Worm (Caenorhabditis elegans): ENCODE data around the gene F44G3.7.

F44G3.7 gene

ce11 chrV:16139529-16139928 lies 2.6 kb upstream of the F44G3.7 start, which contains the start of gene clc-11:
clc-11 (minus strand) TSS chrV:16139629.
- peak; percentile 31 for TF ChIP-seq fos-1 (tag; optimal IDR thresholded peaks at IDR 0.05)
- no peak for TF ChIP-seq sma-9 (GFP tag; optimal IDR thresholded peaks at IDR 0.05)
- TF ChIP-seq sma-9 (tag; optimal IDR thresholded peaks at IDR 0.05), result no peak
- TF ChIP-seq lin-11 (tag; optimal IDR thresholded peaks at IDR 0.05), result no peak
- no peak for TF ChIP-seq snpc-4 (tag; optimal IDR thresholded peaks at IDR 0.05)
- TF ChIP-seq peb-1 (tag; optimal IDR thresholded peaks at IDR 0.05), result no peak

- TF ChIP-seq nhr-10 (tag; optimal IDR thresholded peaks at IDR 0.05), result no peak
- TF ChIP-seq dmd-4 (tag; optimal IDR thresholded peaks at IDR 0.05), result no peak
- no peak for TF ChIP-seq blmp-1 (tag; optimal IDR thresholded peaks at IDR 0.05; ENCODE audit: insufficient read depth)
- TF ChIP-seq sem-4 (tag; optimal IDR thresholded peaks at IDR 0.05), result no peak
- TF ChIP-seq nhr-6 (tag; optimal IDR thresholded peaks at IDR 0.05), result no peak
- TF ChIP-seq nhr-77 (tag; optimal IDR thresholded peaks at IDR 0.05), result no peak
- no peak for TF ChIP-seq sma-9 (GFP tag; optimal IDR thresholded peaks at IDR 0.05)
- TF ChIP-seq sma-9 (tag; optimal IDR thresholded peaks at IDR 0.05), result no peak
- TF ChIP-seq Y55F3AM.14 (GFP tag; optimal IDR thresholded peaks at IDR 0.05), result no peak
- no peak for TF ChIP-seq aly-2 (tag; optimal IDR thresholded peaks at IDR 0.05)
- TF ChIP-seq peb-1 (tag; optimal IDR thresholded peaks at IDR 0.05), result no peak
- TF ChIP-seq nhr-21 (tag; optimal IDR thresholded peaks at IDR 0.05), result no peak
- TF ChIP-seq ceh-16 (tag; optimal IDR thresholded peaks at IDR 0.05), result no peak
- no peak for TF ChIP-seq crh-2 (tag; optimal IDR thresholded peaks at IDR 0.05)
- TF ChIP-seq ZK546.5 (tag; optimal IDR thresholded peaks at IDR 0.05), result no peak
- no peak for TF ChIP-seq snpc-4 (tag; optimal IDR thresholded peaks at IDR 0.05)
- no peak for TF ChIP-seq egl-27 (tag; optimal IDR thresholded peaks at IDR 0.05)
- no peak for TF ChIP-seq F13H6.1 (tag; optimal IDR thresholded peaks at IDR 0.05)
These were observed 4.2 kb downstream of the F44G3.7 start, which contains the start of gene fbxa-144 for ce11 chrV:16132705-16133104. fbxa-144 (minus strand) TSS chrV:16132805.

DNA sequence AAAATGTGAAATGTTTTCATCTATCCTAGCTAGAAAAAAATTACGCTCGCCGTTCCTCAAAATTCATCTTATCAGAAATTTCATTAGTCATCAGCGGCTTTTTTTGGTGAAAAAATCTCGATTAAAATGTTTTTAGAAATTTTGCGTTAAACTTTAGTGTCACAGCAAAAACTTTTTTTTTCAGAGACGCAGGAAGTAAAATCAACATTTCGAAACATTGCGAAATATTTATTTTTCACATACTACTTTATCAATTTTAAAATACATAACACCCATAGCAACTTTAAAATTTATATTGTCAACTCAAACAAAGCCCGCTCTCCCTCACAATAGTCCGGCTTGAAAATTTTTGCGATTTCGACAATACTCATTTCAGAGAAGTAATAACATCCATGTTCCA lies 4.7 kb downstream of the F44G3.7 start:
- TF ChIP-seq nhr-129 (tag; optimal IDR thresholded peaks at IDR 0.05) (peak; percentile 38), alr-1 (tag; optimal IDR thresholded peaks at IDR 0.05) (no peak), ceh-16 (tag; optimal IDR thresholded peaks at IDR 0.05) (no peak), aly-2 (tag; optimal IDR thresholded peaks at IDR 0.05) (no peak), dmd-4 (tag; optimal IDR thresholded peaks at IDR 0.05) (no peak), snpc-4 (tag; optimal IDR thresholded peaks at IDR 0.05) (no peak), nhr-237 (tag; optimal IDR thresholded peaks at IDR 0.05) (no peak), crh-2 (tag; optimal IDR thresholded peaks at IDR 0.05) (no peak), fos-1 (tag; optimal IDR thresholded peaks at IDR 0.05) (no peak)

DNA sequence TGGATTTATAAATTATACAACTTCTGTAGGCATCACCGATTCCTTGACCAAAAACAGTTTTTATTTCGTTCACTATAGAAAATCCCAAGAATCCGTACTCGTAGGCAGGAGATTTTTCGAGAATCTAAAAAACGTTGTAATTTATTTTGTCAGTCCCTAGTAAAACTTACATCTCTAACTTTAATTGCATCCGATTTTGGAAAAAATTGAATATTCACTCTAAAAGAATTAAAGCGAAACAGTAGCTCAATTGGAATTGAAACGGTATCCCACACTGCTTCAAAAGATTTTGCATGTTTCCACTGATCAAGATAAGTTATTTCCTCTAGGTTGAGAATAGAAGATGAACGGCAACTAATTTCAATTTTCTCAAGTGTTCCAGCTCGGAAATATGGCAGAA lies 5.7 kb downstream of the F44G3.7 start, which contains the start of gene fbxa-142:
TSS of gene fbxa-142 (minus strand) at position 101 of the 400 bp plus-strand sequence.
- TF ChIP-seq gmeb-1 (tag; optimal IDR thresholded peaks at IDR 0.05), result no peak
- TF ChIP-seq nhr-21 (tag; optimal IDR thresholded peaks at IDR 0.05), result no peak
- no peak for TF ChIP-seq F13H6.1 (tag; optimal IDR thresholded peaks at IDR 0.05)
- no peak for TF ChIP-seq crh-2 (tag; optimal IDR thresholded peaks at IDR 0.05)
- TF ChIP-seq ztf-4 (tag; optimal IDR thresholded peaks at IDR 0.05), result no peak
- no peak for TF ChIP-seq blmp-1 (tag; optimal IDR thresholded peaks at IDR 0.05; ENCODE audit: insufficient read depth)
- no peak for TF ChIP-seq nhr-12 (tag; optimal IDR thresholded peaks at IDR 0.05)
- TF ChIP-seq ceh-16 (tag; optimal IDR thresholded peaks at IDR 0.05), result no peak
- no peak for TF ChIP-seq nhr-6 (tag; optimal IDR thresholded peaks at IDR 0.05)
- TF ChIP-seq lsy-2 (tag; optimal IDR thresholded peaks at IDR 0.05), result no peak
- no peak for TF ChIP-seq sma-3 (GFP tag; optimal IDR thresholded peaks at IDR 0.05)
- TF ChIP-seq skn-1 (tag; optimal IDR thresholded peaks at IDR 0.05), result no peak
- TF ChIP-seq sem-4 (tag; optimal IDR thresholded peaks at IDR 0.05), result no peak
- no peak for TF ChIP-seq egl-27 (tag; optimal IDR thresholded peaks at IDR 0.05)
- TF ChIP-seq mdl-1 (tag; optimal IDR thresholded peaks at IDR 0.05), result no peak
- no peak for TF ChIP-seq snpc-4 (tag; optimal IDR thresholded peaks at IDR 0.05)
- no peak for TF ChIP-seq fos-1 (tag; optimal IDR thresholded peaks at IDR 0.05)
- no peak for TF ChIP-seq mbf-1 (tag; optimal IDR thresholded peaks at IDR 0.05)
- TF ChIP-seq ceh-82 (tag; optimal IDR thresholded peaks at IDR 0.05), result no peak

DNA sequence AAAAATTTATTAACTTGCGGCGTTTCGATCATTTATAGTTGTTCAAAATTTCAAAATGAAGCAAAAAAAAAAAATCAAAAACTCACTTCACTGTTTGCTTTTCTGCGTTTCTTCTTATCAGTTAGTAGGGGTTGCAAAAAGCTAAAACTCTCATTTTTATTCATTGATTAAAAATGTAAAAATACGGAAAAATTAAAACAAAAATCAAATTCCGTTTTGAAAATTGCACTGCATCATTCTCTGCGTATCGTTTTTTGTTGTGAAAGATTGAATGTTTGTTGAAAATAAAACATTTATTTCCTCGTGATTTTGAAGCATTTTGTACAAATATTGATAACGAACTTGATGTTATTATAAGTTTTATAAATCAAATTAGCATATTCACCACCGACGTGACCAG lies 7.8 kb downstream of the F44G3.7 start:
- TF ChIP-seq C34F6.9 (tag; optimal IDR thresholded peaks at IDR 0.05) (no peak), fos-1 (tag; optimal IDR thresholded peaks at IDR 0.05) (peak; percentile 21)

All from whole organism, L2 larva.